Fruit fly (Drosophila melanogaster): ENCODE measurements around the gene MED11.

MED11 gene

dm6 chr3L:18768788-18769707 is 23.4 kb downstream of the MED11 start (continued):
- TF ChIP-seq CG12219 (GFP tag; optimal IDR thresholded peaks at IDR 0.05) (peak; percentile 55), CG4617 (GFP tag; optimal IDR thresholded peaks at IDR 0.05; ENCODE audit: borderline replicate concordance) (no peak), CG7839 (tag; optimal IDR thresholded peaks at IDR 0.05) (peak; percentile 85), run (tag; optimal IDR thresholded peaks at IDR 0.05) (peak; percentile 73), CG12659 (GFP tag; optimal IDR thresholded peaks at IDR 0.05) (peak; percentile 81), Taf1 (GFP tag; IDR thresholded peaks at IDR 0.05) (0 out of 2 replicates have a peak, but pooled peaks have one; percentile 11), Sin3A (optimal IDR thresholded peaks at IDR 0.05) (no peak), CG14441 (GFP tag; IDR thresholded peaks at IDR 0.05) (peak; percentile 79), Dad (GFP tag; optimal IDR thresholded peaks at IDR 0.05) (no peak), Elba2 (GFP tag; optimal IDR thresholded peaks at IDR 0.05) (no peak), Xrp1 (GFP tag; IDR thresholded peaks at IDR 0.05) (no peak; the same call in 1 of the 2 replicates), Hand (GFP tag; optimal IDR thresholded peaks at IDR 0.05) (no peak), chif (GFP tag; optimal IDR thresholded peaks at IDR 0.05) (peak; percentile 37 to 61), inv (GFP tag; IDR thresholded peaks at IDR 0.05; ENCODE audit: partially characterized antibody) (0 out of 2 replicates have a peak, but pooled peaks have one; percentile 7), CG1529 (GFP tag; optimal IDR thresholded peaks at IDR 0.05) (peak; percentile 63), CG17385 (GFP tag; optimal IDR thresholded peaks at IDR 0.05) (peak; percentile 76), CG18619 (GFP tag; optimal IDR thresholded peaks at IDR 0.05) (peak; percentile 78), dmrt11E (tag; optimal IDR thresholded peaks at IDR 0.05) (no peak), Rx (GFP tag; IDR thresholded peaks at IDR 0.05) (peak; percentile 42; the same call in 1 of the 2 replicates), CG32532 (GFP tag; IDR thresholded peaks at IDR 0.05) (peak; percentile 13; the same call in 1 of the 2 replicates), CG14710 (tag; optimal IDR thresholded peaks at IDR 0.05) (no peak), bbx (GFP tag; IDR thresholded peaks at IDR 0.05; ENCODE audit: partially characterized antibody) (no peak), CG6765 (GFP tag; optimal IDR thresholded peaks at IDR 0.05) (peak; percentile 35), CG8290 (GFP tag; optimal IDR thresholded peaks at IDR 0.05) (no peak), CG8290 (tag; optimal IDR thresholded peaks at IDR 0.05) (no peak), CG9797 (GFP tag; optimal IDR thresholded peaks at IDR 0.05) (no peak), slbo (GFP tag; IDR thresholded peaks at IDR 0.05) (peak; percentile 55), Ets97D (GFP tag; optimal IDR thresholded peaks at IDR 0.05) (no peak), yki (optimal IDR thresholded peaks at IDR 0.05) (no peak), CG14667 (GFP tag; IDR thresholded peaks at IDR 0.05) (peak; percentile 55; the same call in 1 of the 2 replicates), disco-r (GFP tag; optimal IDR thresholded peaks at IDR 0.05) (peak; percentile 2), fd3F (GFP tag; optimal IDR thresholded peaks at IDR 0.05) (peak; percentile 84), CG13894 (tag; optimal IDR thresholded peaks at IDR 0.05) (no peak), CG12155 (GFP tag; optimal IDR thresholded peaks at IDR 0.05) (peak; percentile 37), Awh (GFP tag; IDR thresholded peaks at IDR 0.05) (peak; percentile 44; the same call in 1 of the 2 replicates), sim (GFP tag; IDR thresholded peaks at IDR 0.05) (no peak), CG16815 (GFP tag; optimal IDR thresholded peaks at IDR 0.05) (no peak), Bdp1 (GFP tag; optimal IDR thresholded peaks at IDR 0.05) (no peak), CG6854 (GFP tag; optimal IDR thresholded peaks at IDR 0.05) (peak; percentile 57), dpn (GFP tag; optimal IDR thresholded peaks at IDR 0.05) (peak; percentile 51 to 56), Dek (tag; optimal IDR thresholded peaks at IDR 0.05) (peak; percentile 41), CG11696 (GFP tag; IDR thresholded peaks at IDR 0.05) (peak; percentile 48; the same call in 1 of the 2 replicates), CG10274 (GFP tag; optimal IDR thresholded peaks at IDR 0.05) (peak; percentile 29), Atf-2 (GFP tag; optimal IDR thresholded peaks at IDR 0.05) (peak; percentile 46), vnd (GFP tag; IDR thresholded peaks at IDR 0.05; ENCODE audit: partially characterized antibody) (no peak), CG18476 (GFP tag; optimal IDR thresholded peaks at IDR 0.05) (peak; percentile 71), ci (GFP tag; IDR thresholded peaks at IDR 0.05) (peak; percentile 40; the same call in 1 of the 3 replicates), Ravus (GFP tag; IDR thresholded peaks at IDR 0.05) (no peak), Atf6 (GFP tag; IDR thresholded peaks at IDR 0.05) (peak; percentile 33; the same call in 1 of the 2 replicates)
